Worm (Caenorhabditis elegans): ENCODE results near the gene smk-1.
A peak's percentile ranks its signal among the peaks of the same experiment; 100 is the strongest.

smk-1 gene

ce11 chrV:8606099-8606696 lies 1.4 kb upstream of the smk-1 start, which contains the start of gene vps-60 (continued):
- TF ChIP-seq hmg-11 (tag; optimal IDR thresholded peaks at IDR 0.05) (peak; percentile 93), nhr-237 (tag; optimal IDR thresholded peaks at IDR 0.05) (no peak), skn-1 (tag; optimal IDR thresholded peaks at IDR 0.05) (peak; percentile 57), fos-1 (tag; optimal IDR thresholded peaks at IDR 0.05) (peak; percentile 94), nhr-12 (tag; optimal IDR thresholded peaks at IDR 0.05) (no peak)

- TF ChIP-seq hmg-11 (tag; optimal IDR thresholded peaks at IDR 0.05) = no peak
- TF ChIP-seq lsy-12 (tag; optimal IDR thresholded peaks at IDR 0.05) = no peak
- TF ChIP-seq egl-27 (tag; optimal IDR thresholded peaks at IDR 0.05) = no peak
- TF ChIP-seq elt-2 (tag; optimal IDR thresholded peaks at IDR 0.05) = no peak
- no peak for TF ChIP-seq ZK546.5 (tag; optimal IDR thresholded peaks at IDR 0.05)
- TF ChIP-seq ama-1 (optimal IDR thresholded peaks at IDR 0.05) = no peak
- TF ChIP-seq pqm-1 (tag; optimal IDR thresholded peaks at IDR 0.05) = no peak
- no peak for TF ChIP-seq nhr-67 (tag; optimal IDR thresholded peaks at IDR 0.05)
- TF ChIP-seq skn-1 (tag; optimal IDR thresholded peaks at IDR 0.05) = no peak
Measured at ce11 chrV:8608483-8608882, 883 bp downstream of the smk-1 start.

ce11 chrV:8609776-8610529 lies 2.4 kb downstream of the smk-1 start:
- TF ChIP-seq nfya-1 (tag; optimal IDR thresholded peaks at IDR 0.05; ENCODE audit: insufficient read depth) (peak; percentile 28), fkh-2 (tag; optimal IDR thresholded peaks at IDR 0.05) (no peak), lin-39 (tag; optimal IDR thresholded peaks at IDR 0.05) (peak; percentile 65), pha-4 (tag; optimal IDR thresholded peaks at IDR 0.05) (no peak), mdl-1 (tag; optimal IDR thresholded peaks at IDR 0.05) (peak; percentile 3), snpc-4 (tag; optimal IDR thresholded peaks at IDR 0.05) (peak; percentile 31), hmg-11 (tag; optimal IDR thresholded peaks at IDR 0.05) (peak; percentile 60), lin-15B (tag; optimal IDR thresholded peaks at IDR 0.05) (no peak), egl-27 (tag; optimal IDR thresholded peaks at IDR 0.05) (no peak), nhr-43 (tag; optimal IDR thresholded peaks at IDR 0.05; ENCODE audit: poor library complexity, severe bottlenecking) (peak; percentile 42)

- TF ChIP-seq nhr-11 (tag; optimal IDR thresholded peaks at IDR 0.05) = no peak
- peak; percentile 18 for TF ChIP-seq snpc-4 (tag; optimal IDR thresholded peaks at IDR 0.05)
- peak; percentile 60 for TF ChIP-seq nhr-23 (tag; optimal IDR thresholded peaks at IDR 0.05)
- TF ChIP-seq lsy-12 (tag; optimal IDR thresholded peaks at IDR 0.05) = peak; percentile 9
- peak; percentile 73 for TF ChIP-seq elt-2 (tag; optimal IDR thresholded peaks at IDR 0.05)
- TF ChIP-seq jun-1 (tag; optimal IDR thresholded peaks at IDR 0.05) = peak; percentile 27
- TF ChIP-seq mml-1 (tag; optimal IDR thresholded peaks at IDR 0.05) = peak; percentile 38
- TF ChIP-seq nhr-76 (tag; optimal IDR thresholded peaks at IDR 0.05) = no peak
- TF ChIP-seq nhr-25 (tag; optimal IDR thresholded peaks at IDR 0.05) = peak; percentile 91
- TF ChIP-seq pha-4 (tag; optimal IDR thresholded peaks at IDR 0.05) = peak; percentile 99
- peak; percentile 45 for TF ChIP-seq egl-5 (tag; optimal IDR thresholded peaks at IDR 0.05)
- TF ChIP-seq nhr-43 (tag; optimal IDR thresholded peaks at IDR 0.05; ENCODE audit: poor library complexity, severe bottlenecking) = no peak
- TF ChIP-seq egl-27 (tag; optimal IDR thresholded peaks at IDR 0.05) = no peak
- TF ChIP-seq tbx-2 (tag; optimal IDR thresholded peaks at IDR 0.05) = no peak
- no peak for TF ChIP-seq hmg-11 (tag; optimal IDR thresholded peaks at IDR 0.05)
- peak; percentile 76 for TF ChIP-seq pqm-1 (tag; optimal IDR thresholded peaks at IDR 0.05)
- no peak for TF ChIP-seq ama-1 (optimal IDR thresholded peaks at IDR 0.05)
- no peak for TF ChIP-seq ZK546.5 (tag; optimal IDR thresholded peaks at IDR 0.05)
- TF ChIP-seq elt-3 (tag; optimal IDR thresholded peaks at IDR 0.05) = no peak
- TF ChIP-seq nhr-77 (tag; optimal IDR thresholded peaks at IDR 0.05) = no peak
- peak; percentile 12 for TF ChIP-seq nfya-1 (tag; optimal IDR thresholded peaks at IDR 0.05; ENCODE audit: insufficient read depth)
Measured at ce11 chrV:8610633-8611404, 3.2 kb downstream of the smk-1 start, which contains the start of gene fip-4. fip-4 (minus strand) TSS chrV:8611268.

ce11 chrV:8615711-8616110 lies 8.1 kb downstream of the smk-1 start:
- TF ChIP-seq mml-1 (tag; optimal IDR thresholded peaks at IDR 0.05) (no peak), fkh-10 (GFP tag; optimal IDR thresholded peaks at IDR 0.05) (no peak), aly-2 (tag; optimal IDR thresholded peaks at IDR 0.05) (peak; percentile 8), nhr-25 (tag; optimal IDR thresholded peaks at IDR 0.05) (peak; percentile 33), elt-1 (tag; optimal IDR thresholded peaks at IDR 0.05) (no peak)
